Fruit fly (Drosophila melanogaster): ENCODE data around the gene strat.

- TF ChIP-seq CG2120 (GFP tag; optimal IDR thresholded peaks at IDR 0.05) (peak; percentile 1), CG13123 (GFP tag; optimal IDR thresholded peaks at IDR 0.05) (no peak), zf30C (GFP tag; optimal IDR thresholded peaks at IDR 0.05) (no peak), ERR (GFP tag; optimal IDR thresholded peaks at IDR 0.05) (no peak), CrebB (tag; optimal IDR thresholded peaks at IDR 0.05) (no peak), croc (GFP tag; conservative IDR thresholded peaks at IDR 0.05) (peak; percentile 42; the same call in 1 of the 3 replicates), NK7.1 (GFP tag; optimal IDR thresholded peaks at IDR 0.05) (no peak), CG17802 (tag; optimal IDR thresholded peaks at IDR 0.05) (peak; percentile 29), z (GFP tag; IDR thresholded peaks at IDR 0.05) (peak; percentile 53; the same call in 1 of the 3 replicates), CG4404 (GFP tag; IDR thresholded peaks at IDR 0.05) (peak; percentile 68), CG6175 (GFP tag; IDR thresholded peaks at IDR 0.05) (no peak), ab (GFP tag; optimal IDR thresholded peaks at IDR 0.05) (no peak)
These were observed 45.1 kb upstream of the strat start for dm6 chr2L:8274958-8275584.

Measured in whole organism, embryonic.